ENCODE assay signal across 3 fruit fly cellular contexts in the genomic region with DNA sequence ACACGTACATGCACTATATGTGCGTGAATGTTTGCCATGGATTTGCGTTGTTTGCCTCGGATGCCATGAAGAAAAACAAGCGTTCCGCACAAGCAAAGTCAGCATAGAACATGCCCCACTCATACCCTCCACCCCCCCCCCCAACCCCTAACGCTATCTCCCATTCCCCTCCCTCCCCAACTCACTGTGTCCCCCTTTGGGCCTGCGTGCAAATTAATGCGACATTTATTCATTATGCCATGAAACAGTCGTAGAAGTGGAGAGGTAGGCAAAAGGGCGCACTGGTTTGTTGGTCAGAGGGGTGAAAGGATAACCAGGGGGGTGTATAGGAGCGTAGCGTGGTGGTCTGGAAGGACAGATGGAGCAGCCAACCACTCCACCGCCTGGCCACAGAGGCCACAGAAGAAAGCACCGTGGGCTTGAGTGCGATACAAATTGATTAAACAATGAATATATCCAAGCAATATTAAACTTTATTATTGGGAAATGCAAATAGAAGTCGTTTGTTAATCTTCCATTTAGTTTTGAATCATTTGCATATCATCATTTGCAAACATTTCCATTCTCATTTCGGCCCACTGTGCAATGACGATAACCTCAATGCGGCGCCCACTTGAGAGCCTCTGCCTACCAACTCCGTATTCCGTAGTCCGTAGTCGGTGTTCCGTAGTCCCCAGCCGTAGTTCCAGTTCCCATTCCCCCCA.
TF ChIP-seq lines count a peak whose summit lies in the region.

No protein-coding gene starts in this region.

TF ChIP-seq in whole organism, embryonic, 481 proteins besides CTCF, POLR2A, EP300 and RAD21 (continued from another document and continues in another):
- TF ChIP-seq Sry-β (GFP tag; optimal IDR thresholded peaks at IDR 0.05; lab: Kevin White, UChicago) (no peak), ab (GFP tag; optimal IDR thresholded peaks at IDR 0.05; lab: Kevin White, UChicago) (no peak), Ptx1 (GFP tag; IDR thresholded peaks at IDR 0.05; lab: Robert Waterston, UW) (peak; percentile 66), slp2 (GFP tag; optimal IDR thresholded peaks at IDR 0.05; lab: Kevin White, UChicago) (no peak), tgo (GFP tag; IDR thresholded peaks at IDR 0.05; lab: Robert Waterston, UW) (peak; percentile 67; the same call in 2 of the 3 replicates), vvl (GFP tag; IDR thresholded peaks at IDR 0.05; lab: Robert Waterston, UW) (no peak; the same call in 1 of the 2 replicates), nau (GFP tag; optimal IDR thresholded peaks at IDR 0.05; lab: Kevin White, UChicago) (no peak), CkIIα-i1 (GFP tag; IDR thresholded peaks at IDR 0.05; lab: Robert Waterston, UW) (no peak), wek (GFP tag; optimal IDR thresholded peaks at IDR 0.05; lab: Kevin White, UChicago) (no peak), CG34422 (GFP tag; IDR thresholded peaks at IDR 0.05; lab: Robert Waterston, UW) (0 out of 3 replicates have a peak, but pooled peaks have one; percentile 38), CG15011 (GFP tag; optimal IDR thresholded peaks at IDR 0.05; lab: Kevin White, UChicago) (peak; percentile 16), Dref (GFP tag; IDR thresholded peaks at IDR 0.05; lab: Robert Waterston, UW) (no peak), CG3838 (GFP tag; optimal IDR thresholded peaks at IDR 0.05; lab: Kevin White, UChicago) (no peak), CG6272 (GFP tag; IDR thresholded peaks at IDR 0.05; lab: Robert Waterston, UW) (no peak), CG10366 (GFP tag; IDR thresholded peaks at IDR 0.05; lab: Robert Waterston, UW) (peak; percentile 12; the same call in 1 of the 2 replicates), CG8089 (GFP tag; optimal IDR thresholded peaks at IDR 0.05; lab: Kevin White, UChicago) (no peak), CG6254 (GFP tag; optimal IDR thresholded peaks at IDR 0.05; lab: Kevin White, UChicago) (no peak), CG3407 (GFP tag; optimal IDR thresholded peaks at IDR 0.05; lab: Kevin White, UChicago) (no peak), Stat92E (GFP tag; optimal IDR thresholded peaks at IDR 0.05; lab: Kevin White, UChicago) (no peak), nmo (GFP tag; optimal IDR thresholded peaks at IDR 0.05; lab: Kevin White, UChicago) (peak; percentile 30), CG30431 (GFP tag; optimal IDR thresholded peaks at IDR 0.05; lab: Kevin White, UChicago) (no peak), sima (GFP tag; optimal IDR thresholded peaks at IDR 0.05; lab: Kevin White, UChicago) (no peak), Hsf (GFP tag; optimal IDR thresholded peaks at IDR 0.05; lab: Kevin White, UChicago) (no peak), Camta (GFP tag; optimal IDR thresholded peaks at IDR 0.05; lab: Kevin White, UChicago) (no peak), her (GFP tag; optimal IDR thresholded peaks at IDR 0.05; lab: Kevin White, UChicago) (no peak), vfl (GFP tag; optimal IDR thresholded peaks at IDR 0.05; lab: Kevin White, UChicago) (no peak), CG1024 (GFP tag; IDR thresholded peaks at IDR 0.05; lab: Robert Waterston, UW) (no peak), Deaf1 (tag; optimal IDR thresholded peaks at IDR 0.05; lab: Kevin White, UChicago) (no peak), Dip2 (GFP tag; IDR thresholded peaks at IDR 0.05; lab: Robert Waterston, UW) (no peak), Nf-YA (GFP tag; IDR thresholded peaks at IDR 0.05; lab: Robert Waterston, UW) (no peak), sna (GFP tag; IDR thresholded peaks at IDR 0.05; lab: Robert Waterston, UW; ENCODE audit: partially characterized antibody) (no peak), Hr78 (GFP tag; optimal IDR thresholded peaks at IDR 0.05; lab: Kevin White, UChicago) (no peak), CG11504 (tag; optimal IDR thresholded peaks at IDR 0.05; lab: Kevin White, UChicago) (peak; percentile 49), hb (GFP tag; IDR thresholded peaks at IDR 0.05; lab: Robert Waterston, UW; ENCODE audit: partially characterized antibody) (no peak), Bdp1 (GFP tag; optimal IDR thresholded peaks at IDR 0.05; lab: Kevin White, UChicago) (no peak), dmrt11E (tag; optimal IDR thresholded peaks at IDR 0.05; lab: Kevin White, UChicago) (no peak), MTF-1 (GFP tag; optimal IDR thresholded peaks at IDR 0.05; lab: Kevin White, UChicago; ENCODE audit: borderline replicate concordance) (no peak), Tbp (GFP tag; optimal IDR thresholded peaks at IDR 0.05; lab: Kevin White, UChicago) (no peak), gsb (GFP tag; IDR thresholded peaks at IDR 0.05; lab: Robert Waterston, UW) (peak; percentile 42; the same call in 1 of the 2 replicates), CG14014 (GFP tag; IDR thresholded peaks at IDR 0.05; lab: Robert Waterston, UW) (peak; percentile 76), Trl (optimal IDR thresholded peaks at IDR 0.05; lab: Kevin White, UChicago) (no peak), Trl (GFP tag; optimal IDR thresholded peaks at IDR 0.05; lab: Kevin White, UChicago) (peak; percentile 47)

TF ChIP-seq in whole organism, prepupa, 60 proteins besides CTCF, POLR2A, EP300 and RAD21 (continued from another document):
- TF ChIP-seq CG6276 (GFP tag; optimal IDR thresholded peaks at IDR 0.05; lab: Kevin White, UChicago) (no peak), dsx (GFP tag; optimal IDR thresholded peaks at IDR 0.05; lab: Kevin White, UChicago; ENCODE audit: poor library complexity, severe bottlenecking) (no peak), OdsH (GFP tag; optimal IDR thresholded peaks at IDR 0.05; lab: Kevin White, UChicago) (peak; percentile 25), fd59A (GFP tag; optimal IDR thresholded peaks at IDR 0.05; lab: Kevin White, UChicago) (peak; percentile 30), fkh (GFP tag; optimal IDR thresholded peaks at IDR 0.05; lab: Kevin White, UChicago) (no peak), CG31627 (GFP tag; optimal IDR thresholded peaks at IDR 0.05; lab: Kevin White, UChicago) (no peak), CG6808 (GFP tag; optimal IDR thresholded peaks at IDR 0.05; lab: Kevin White, UChicago) (peak; percentile 21), Hr39 (GFP tag; optimal IDR thresholded peaks at IDR 0.05; lab: Kevin White, UChicago) (peak; percentile 12), ss (GFP tag; optimal IDR thresholded peaks at IDR 0.05; lab: Kevin White, UChicago) (peak; percentile 12 to 65), Sox14 (GFP tag; optimal IDR thresholded peaks at IDR 0.05; lab: Kevin White, UChicago) (peak; percentile 32), cyc (GFP tag; optimal IDR thresholded peaks at IDR 0.05; lab: Kevin White, UChicago) (no peak), CG34406 (GFP tag; optimal IDR thresholded peaks at IDR 0.05; lab: Kevin White, UChicago) (no peak), Blimp-1 (GFP tag; optimal IDR thresholded peaks at IDR 0.05; lab: Kevin White, UChicago) (no peak), CG3032 (tag; optimal IDR thresholded peaks at IDR 0.05; lab: Kevin White, UChicago) (peak; percentile 44), Smox (GFP tag; optimal IDR thresholded peaks at IDR 0.05; lab: Kevin White, UChicago) (peak; percentile 31), Hr38 (GFP tag; optimal IDR thresholded peaks at IDR 0.05; lab: Kevin White, UChicago) (no peak), net (GFP tag; optimal IDR thresholded peaks at IDR 0.05; lab: Kevin White, UChicago) (peak; percentile 36), CG8319 (GFP tag; optimal IDR thresholded peaks at IDR 0.05; lab: Kevin White, UChicago) (no peak), Eip75B (GFP tag; optimal IDR thresholded peaks at IDR 0.05; lab: Kevin White, UChicago) (peak; percentile 56), CG8632 (GFP tag; optimal IDR thresholded peaks at IDR 0.05; lab: Kevin White, UChicago) (no peak), CG9139 (GFP tag; optimal IDR thresholded peaks at IDR 0.05; lab: Kevin White, UChicago) (no peak), spab (GFP tag; optimal IDR thresholded peaks at IDR 0.05; lab: Kevin White, UChicago) (no peak), Eip93F (GFP tag; optimal IDR thresholded peaks at IDR 0.05; lab: Kevin White, UChicago) (no peak), topi (GFP tag; optimal IDR thresholded peaks at IDR 0.05; lab: Kevin White, UChicago) (peak; percentile 2), lz (GFP tag; optimal IDR thresholded peaks at IDR 0.05; lab: Kevin White, UChicago) (peak; percentile 21), svp (GFP tag; lab: Kevin White, UChicago) (peak; percentile 77), dac (GFP tag; optimal IDR thresholded peaks at IDR 0.05; lab: Kevin White, UChicago) (no peak), Ets21C (GFP tag; optimal IDR thresholded peaks at IDR 0.05; lab: Kevin White, UChicago) (no peak), salr (GFP tag; optimal IDR thresholded peaks at IDR 0.05; lab: Kevin White, UChicago) (no peak), Ets96B (tag; optimal IDR thresholded peaks at IDR 0.05; lab: Kevin White, UChicago) (peak; percentile 7), eg (GFP tag; IDR thresholded peaks at IDR 0.05; lab: Robert Waterston, UW) (peak; percentile 73), vri (GFP tag; optimal IDR thresholded peaks at IDR 0.05; lab: Kevin White, UChicago) (no peak), CG11902 (GFP tag; optimal IDR thresholded peaks at IDR 0.05; lab: Kevin White, UChicago) (no peak), achi (GFP tag; optimal IDR thresholded peaks at IDR 0.05; lab: Kevin White, UChicago) (peak; percentile 46), pdm3 (GFP tag; optimal IDR thresholded peaks at IDR 0.05; lab: Kevin White, UChicago) (peak; percentile 44), CG11762 (GFP tag; optimal IDR thresholded peaks at IDR 0.05; lab: Kevin White, UChicago; ENCODE audit: insufficient read depth) (no peak), CG1621 (tag; optimal IDR thresholded peaks at IDR 0.05; lab: Kevin White, UChicago) (no peak), CG3919 (GFP tag; optimal IDR thresholded peaks at IDR 0.05; lab: Kevin White, UChicago) (peak; percentile 33)
TF ChIP-seq in whole organism, prepupa: peak in this region for 32.

TF ChIP-seq in whole organism, wandering third instar larva, 38 proteins besides CTCF, POLR2A, EP300 and RAD21 (continued from another document):
- TF ChIP-seq dmrt93B (GFP tag; optimal IDR thresholded peaks at IDR 0.05; lab: Kevin White, UChicago): no peak
- peak; percentile 1 for TF ChIP-seq rgr (GFP tag; optimal IDR thresholded peaks at IDR 0.05; lab: Kevin White, UChicago)
- TF ChIP-seq CG9705 (GFP tag; optimal IDR thresholded peaks at IDR 0.05; lab: Kevin White, UChicago): no peak
- TF ChIP-seq GATAd (GFP tag; optimal IDR thresholded peaks at IDR 0.05; lab: Kevin White, UChicago): no peak
- TF ChIP-seq sage (GFP tag; optimal IDR thresholded peaks at IDR 0.05; lab: Kevin White, UChicago): no peak
- TF ChIP-seq Vsx2 (GFP tag; optimal IDR thresholded peaks at IDR 0.05; lab: Kevin White, UChicago; ENCODE audit: partially characterized antibody): no peak
